Fruit fly (Drosophila melanogaster) whole organism, embryonic: ENCODE measurements around the gene CG18508.

Experiments used
- ATbp ChIP-seq: fragments of 200-800 bp; sonication (Bioruptor generic); optimal IDR thresholded peaks from 2 replicates; lab custom pipeline; 2017; ENCODE audit warnings: missing biosample characterization, mild to moderate bottlenecking, missing genetic modification characterization, missing genetic modification reagents
- Aef1 ChIP-seq: fragments of 200-800 bp; sonication (Bioruptor generic); IDR thresholded peaks from 3 replicates; pipeline ENCODE4 v1.3.6; 2022; ENCODE audit warnings: missing biosample characterization, missing genetic modification characterization
- Atf3 ChIP-seq: fragments of 200-800 bp; sonication (Bioruptor generic); optimal IDR thresholded peaks from 3 replicates; lab custom pipeline; 2016; ENCODE audit warnings: missing biosample characterization, missing genetic modification characterization
- CG10274 ChIP-seq: fragments of 200-800 bp; sonication (Bioruptor generic); optimal IDR thresholded peaks from 3 replicates; lab custom pipeline; 2017; ENCODE audit warnings: missing biosample characterization, mild to moderate bottlenecking, missing genetic modification characterization
- CG10366 ChIP-seq: fragments of 200-800 bp; sonication (Bioruptor generic); IDR thresholded peaks from 2 replicates; pipeline ENCODE4 v1.3.6; 2022; ENCODE audit warnings: missing biosample characterization, missing genetic modification characterization
- CG10979 ChIP-seq: fragments of 200-800 bp; sonication (Bioruptor generic); optimal IDR thresholded peaks from 2 replicates; lab custom pipeline; 2018; ENCODE audit warnings: missing biosample characterization, mild to moderate bottlenecking, missing genetic modification characterization, moderate library complexity
- CG12104 ChIP-seq: fragments of 200-800 bp; sonication (Bioruptor generic); optimal IDR thresholded peaks from 3 replicates; lab custom pipeline; 2016; ENCODE audit warnings: missing biosample characterization, missing genetic modification characterization
- CG1529 ChIP-seq: fragments of 200-800 bp; sonication (Bioruptor generic); optimal IDR thresholded peaks from 3 replicates; lab custom pipeline; 2018; ENCODE audit warnings: missing biosample characterization, missing genetic modification characterization
- CG1832 ChIP-seq: fragments of 200-800 bp; sonication (Bioruptor generic); optimal IDR thresholded peaks from 2 replicates; lab custom pipeline; 2017; ENCODE audit warnings: missing biosample characterization, mild to moderate bottlenecking, missing genetic modification characterization, inconsistent platforms
- CG30431 ChIP-seq: fragments of 200-800 bp; sonication (Bioruptor generic); optimal IDR thresholded peaks from 2 replicates; lab custom pipeline; 2017; ENCODE audit warnings: missing biosample characterization, missing genetic modification characterization
- CG32767 ChIP-seq: fragments of 200-800 bp; sonication (Bioruptor generic); IDR thresholded peaks from 2 replicates; pipeline ENCODE4 v1.3.6; 2022; ENCODE audit warnings: missing biosample characterization, missing genetic modification characterization
- CG33557 ChIP-seq: fragments of 200-800 bp; sonication (Bioruptor generic); optimal IDR thresholded peaks from 2 replicates; lab custom pipeline; 2019; ENCODE audit warnings: missing biosample characterization, mild to moderate bottlenecking, missing genetic modification characterization, moderate library complexity
- CG42726 ChIP-seq: fragments of 200-800 bp; sonication (Bioruptor generic); IDR thresholded peaks from 2 replicates; pipeline ENCODE4 v1.3.6; 2022; ENCODE audit warnings: missing biosample characterization, missing genetic modification characterization; ENCODE audit not compliant: partially characterized antibody
- CG4282 ChIP-seq: fragments of 200-800 bp; sonication (Bioruptor generic); optimal IDR thresholded peaks from 2 replicates; lab custom pipeline; 2016; ENCODE audit warnings: missing biosample characterization, missing genetic modification characterization
- CG43689 ChIP-seq: fragments of 200-800 bp; sonication (Bioruptor generic); IDR thresholded peaks from 2 replicates; pipeline ENCODE4 v1.3.6; 2022; ENCODE audit warnings: missing biosample characterization, missing genetic modification characterization
- CG4820 ChIP-seq: fragments of 200-800 bp; sonication (Bioruptor generic); optimal IDR thresholded peaks from 3 replicates; lab custom pipeline; 2016; ENCODE audit warnings: missing biosample characterization, missing genetic modification characterization
- CG6654 ChIP-seq: fragments of 200-800 bp; sonication (Bioruptor generic); optimal IDR thresholded peaks from 2 replicates; lab custom pipeline; 2017; ENCODE audit warnings: missing biosample characterization, mild to moderate bottlenecking, missing genetic modification characterization
- CG6854 ChIP-seq: fragments of 200-800 bp; sonication (Bioruptor generic); optimal IDR thresholded peaks from 3 replicates; lab custom pipeline; 2017; ENCODE audit warnings: missing biosample characterization, mild to moderate bottlenecking, missing genetic modification characterization
- CG9932 ChIP-seq: fragments of 200-800 bp; sonication (Bioruptor generic); IDR thresholded peaks from 2 replicates; pipeline ENCODE4 v1.3.6; 2022; ENCODE audit warnings: missing biosample characterization, missing genetic modification characterization
- CHES-1-like ChIP-seq: fragments of 200-800 bp; sonication (Bioruptor generic); optimal IDR thresholded peaks from 2 replicates; lab custom pipeline; 2016; ENCODE audit warnings: missing biosample characterization, missing genetic modification characterization
- Chrac-16 ChIP-seq: fragments of 200-800 bp; sonication (Bioruptor generic); optimal IDR thresholded peaks from 3 replicates; lab custom pipeline; 2016; ENCODE audit warnings: missing biosample characterization, missing genetic modification characterization
- CrebB ChIP-seq: fragments of 200-800 bp; sonication (Bioruptor generic); optimal IDR thresholded peaks from 3 replicates; lab custom pipeline; 2018; ENCODE audit warnings: missing biosample characterization, mild to moderate bottlenecking, missing genetic modification characterization
- Dref ChIP-seq: fragments of 200-800 bp; sonication (Bioruptor generic); IDR thresholded peaks from 2 replicates; pipeline ENCODE4 v1.3.6; 2022; ENCODE audit warnings: missing biosample characterization, missing genetic modification characterization
- E2f1 ChIP-seq: fragments of 200-800 bp; sonication (Bioruptor generic); IDR thresholded peaks from 2 replicates; pipeline ENCODE4 v1.3.6; 2022; ENCODE audit warnings: missing biosample characterization, missing genetic modification characterization
- Fer1 ChIP-seq: fragments of 200-800 bp; sonication (Bioruptor generic); optimal IDR thresholded peaks from 2 replicates; lab custom pipeline; 2017; ENCODE audit warnings: missing biosample characterization, mild to moderate bottlenecking, missing genetic modification characterization
- HLH4C ChIP-seq: fragments of 200-800 bp; sonication (Bioruptor generic); IDR thresholded peaks from 3 replicates; pipeline ENCODE4 v1.3.6; 2022; ENCODE audit warnings: missing biosample characterization, missing genetic modification characterization; ENCODE audit not compliant: partially characterized antibody
- HLHmδ ChIP-seq: fragments of 200-800 bp; sonication (Bioruptor generic); optimal IDR thresholded peaks from 2 replicates; lab custom pipeline; 2018; ENCODE audit warnings: missing biosample characterization, mild to moderate bottlenecking, missing genetic modification characterization, moderate library complexity
- MTF-1 ChIP-seq: fragments of 200-800 bp; sonication (Bioruptor generic); optimal IDR thresholded peaks from 2 replicates; lab custom pipeline; 2018; ENCODE audit warnings: missing biosample characterization, mild to moderate bottlenecking, missing genetic modification characterization, borderline replicate concordance
- Meics ChIP-seq: fragments of 200-800 bp; sonication (Bioruptor generic); optimal IDR thresholded peaks from 2 replicates; lab custom pipeline; 2017; ENCODE audit warnings: missing biosample characterization, mild to moderate bottlenecking, missing genetic modification characterization
- NC2β ChIP-seq: fragments of 200-800 bp; sonication (Bioruptor generic); optimal IDR thresholded peaks from 2 replicates; lab custom pipeline; 2016; ENCODE audit warnings: missing biosample characterization, missing genetic modification characterization
- Neu2 ChIP-seq: fragments of 200-800 bp; sonication (Bioruptor generic); optimal IDR thresholded peaks from 3 replicates; lab custom pipeline; 2016; ENCODE audit warnings: missing biosample characterization, missing genetic modification characterization, borderline replicate concordance
- Opbp ChIP-seq: fragments of 200-800 bp; sonication (Bioruptor generic); IDR thresholded peaks from 3 replicates; pipeline ENCODE4 v1.3.6; 2022; ENCODE audit warnings: missing biosample characterization, missing genetic modification characterization; ENCODE audit not compliant: partially characterized antibody
- Ravus ChIP-seq: fragments of 200-800 bp; sonication (Bioruptor generic); IDR thresholded peaks from 2 replicates; pipeline ENCODE4 v1.3.6; 2022; ENCODE audit warnings: missing biosample characterization, missing genetic modification characterization
- Sox100B ChIP-seq: fragments of 200-800 bp; sonication (Bioruptor generic); optimal IDR thresholded peaks from 3 replicates; lab custom pipeline; 2018; ENCODE audit warnings: missing biosample characterization, mild to moderate bottlenecking, missing genetic modification characterization
- Xrp1 ChIP-seq: fragments of 200-800 bp; sonication (Bioruptor generic); IDR thresholded peaks from 2 replicates; pipeline ENCODE4 v1.3.6; 2022; ENCODE audit warnings: missing biosample characterization, missing genetic modification characterization
- abd-A ChIP-seq: fragments of 200-800 bp; sonication (Bioruptor generic); optimal IDR thresholded peaks from 3 replicates; lab custom pipeline; 2019; ENCODE audit warnings: missing biosample characterization, mild to moderate bottlenecking, missing genetic modification characterization, moderate library complexity
- bbx ChIP-seq: fragments of 200-800 bp; sonication (Bioruptor generic); IDR thresholded peaks from 2 replicates; pipeline ENCODE4 v1.3.6; 2022; ENCODE audit warnings: missing biosample characterization, missing genetic modification characterization; ENCODE audit not compliant: partially characterized antibody
- bigmax ChIP-seq: fragments of 200-800 bp; sonication (Bioruptor generic); optimal IDR thresholded peaks from 2 replicates; lab custom pipeline; 2018; ENCODE audit warnings: missing biosample characterization, mild to moderate bottlenecking, missing genetic modification characterization
- cwo ChIP-seq: fragments of 200-800 bp; sonication (Bioruptor generic); optimal IDR thresholded peaks from 3 replicates; lab custom pipeline; 2017; ENCODE audit warnings: missing biosample characterization, missing genetic modification characterization, mild to moderate bottlenecking, moderate library complexity, missing genetic modification reagents
- ems ChIP-seq: fragments of 200-800 bp; sonication (Bioruptor generic); optimal IDR thresholded peaks from 3 replicates; lab custom pipeline; 2016; ENCODE audit warnings: missing biosample characterization, missing genetic modification characterization
- ewg ChIP-seq: fragments of 200-800 bp; sonication (Bioruptor generic); optimal IDR thresholded peaks from 3 replicates; lab custom pipeline; 2017; ENCODE audit warnings: mild to moderate bottlenecking, missing biosample characterization, missing genetic modification reagents, missing genetic modification characterization
- gcm ChIP-seq: fragments of 200-800 bp; sonication (Bioruptor generic); optimal IDR thresholded peaks from 2 replicates; lab custom pipeline; 2019; ENCODE audit warnings: missing biosample characterization, mild to moderate bottlenecking, missing genetic modification characterization, moderate library complexity
- lmd ChIP-seq: fragments of 200-800 bp; sonication (Bioruptor generic); IDR thresholded peaks from 2 replicates; pipeline ENCODE4 v1.3.6; 2022; ENCODE audit warnings: missing biosample characterization, missing genetic modification characterization
- psq ChIP-seq: fragments of 200-800 bp; sonication (Bioruptor generic); optimal IDR thresholded peaks from 2 replicates; lab custom pipeline; 2017; ENCODE audit warnings: missing biosample characterization, missing genetic modification characterization
- rib ChIP-seq: fragments of 200-800 bp; sonication (Bioruptor generic); IDR thresholded peaks from 2 replicates; pipeline ENCODE4 v1.3.6; 2022; ENCODE audit warnings: missing biosample characterization, missing genetic modification characterization
- sens ChIP-seq: fragments of 200-800 bp; sonication (Bioruptor generic); peaks from one replicate; lab custom pipeline; 2016; ENCODE audit warnings: missing biosample characterization, missing genetic modification characterization
- so ChIP-seq: fragments of 200-800 bp; sonication (Bioruptor generic); IDR thresholded peaks from 3 replicates; pipeline ENCODE4 v1.3.6; 2022; ENCODE audit warnings: missing biosample characterization, missing genetic modification characterization
- tio ChIP-seq: fragments of 200-800 bp; sonication (Bioruptor generic); optimal IDR thresholded peaks from 2 replicates; lab custom pipeline; 2017; ENCODE audit warnings: missing biosample characterization, missing genetic modification characterization, inconsistent platforms
- trem ChIP-seq: fragments of 200-800 bp; optimal IDR thresholded peaks from 3 replicates; lab custom pipeline; 2019; ENCODE audit warnings: missing biosample characterization, mild to moderate bottlenecking, missing genetic modification characterization, moderate library complexity
- vnd ChIP-seq: fragments of 200-800 bp; sonication (Bioruptor generic); IDR thresholded peaks from 3 replicates; pipeline ENCODE4 v1.3.6; 2022; ENCODE audit warnings: missing biosample characterization, missing genetic modification characterization; ENCODE audit not compliant: partially characterized antibody
- zfh2 ChIP-seq: fragments of 200-800 bp; sonication (Bioruptor generic); optimal IDR thresholded peaks from 2 replicates; lab custom pipeline; 2016; ENCODE audit warnings: missing biosample characterization, missing genetic modification characterization

The CG18508 gene

DNA sequence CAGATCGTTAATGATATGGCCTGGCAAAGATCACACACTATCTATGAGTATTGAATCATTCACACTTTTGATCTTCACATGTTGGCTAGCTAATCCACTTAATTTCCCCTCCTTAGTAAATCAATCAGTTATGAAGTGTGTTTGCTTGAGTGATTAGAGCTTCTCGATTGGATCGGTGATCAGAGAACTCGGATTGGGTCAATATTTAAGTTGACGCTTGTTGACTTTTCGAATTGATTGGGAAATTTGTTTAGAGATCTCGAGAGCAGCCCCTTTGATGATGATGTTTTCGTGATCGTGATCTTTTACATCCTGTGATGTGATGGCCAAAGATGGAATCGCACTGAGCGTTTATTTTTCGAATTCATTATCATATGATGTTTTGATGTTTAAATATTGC, 15.5 kb upstream of the CG18508 start (continued):
- peak; percentile 77 for TF ChIP-seq ATbp (GFP tag; lab: Kevin White, UChicago)
- peak; percentile 2 for TF ChIP-seq NC2β (GFP tag; lab: Kevin White, UChicago)
- peak; percentile 72 for TF ChIP-seq HLHmδ
- TF ChIP-seq CG4282 (GFP tag; lab: Kevin White, UChicago): no peak
- TF ChIP-seq Fer1 (GFP tag; lab: Kevin White, UChicago): peak; percentile 49
- TF ChIP-seq ems: peak; percentile 21
- TF ChIP-seq CG12104 (GFP tag; lab: Kevin White, UChicago): peak; percentile 15
- TF ChIP-seq ewg (GFP tag; lab: Kevin White, UChicago): peak; percentile 11
- no peak for TF ChIP-seq abd-A (tag; lab: Kevin White, UChicago)
- peak; percentile 70 for TF ChIP-seq Xrp1 (GFP tag; lab: Robert Waterston, UW)
- peak; percentile 1 for TF ChIP-seq CG1529 (GFP tag; lab: Kevin White, UChicago)
- TF ChIP-seq CG30431 (GFP tag; lab: Kevin White, UChicago): no peak
- peak; percentile 45 for TF ChIP-seq CrebB (tag; lab: Kevin White, UChicago)
- TF ChIP-seq trem (tag; lab: Kevin White, UChicago): no peak
- TF ChIP-seq Meics: peak; percentile 43
- no peak for TF ChIP-seq CG32767 (GFP tag; lab: Robert Waterston, UW)
- TF ChIP-seq gcm (GFP tag; lab: Kevin White, UChicago): peak; percentile 55
- no peak for TF ChIP-seq CG1832
- peak; percentile 72 for TF ChIP-seq MTF-1 (GFP tag; lab: Kevin White, UChicago)
- no peak for TF ChIP-seq Atf3 (GFP tag; lab: Kevin White, UChicago)
- no peak for TF ChIP-seq vnd (GFP tag; lab: Robert Waterston, UW)
- TF ChIP-seq CG6854 (GFP tag; lab: Kevin White, UChicago): no peak
- no peak for TF ChIP-seq HLH4C
- no peak for TF ChIP-seq Ravus
- TF ChIP-seq CG33557 (GFP tag; lab: Kevin White, UChicago): peak; percentile 62
- no peak for TF ChIP-seq Chrac-16 (GFP tag; lab: Kevin White, UChicago)
- TF ChIP-seq CG6654: no peak
- no peak for TF ChIP-seq bbx (GFP tag; lab: Robert Waterston, UW)
- TF ChIP-seq bigmax (GFP tag; lab: Kevin White, UChicago): no peak
- TF ChIP-seq CG43689 (GFP tag; lab: Robert Waterston, UW): no peak
- no peak for TF ChIP-seq lmd (GFP tag; lab: Robert Waterston, UW)
- TF ChIP-seq CG9932 (GFP tag; lab: Robert Waterston, UW): no peak
- TF ChIP-seq psq (GFP tag; lab: Kevin White, UChicago): peak; percentile 35
- TF ChIP-seq rib (GFP tag; lab: Robert Waterston, UW): no peak
- no peak for TF ChIP-seq CG4820 (GFP tag; lab: Kevin White, UChicago)
- TF ChIP-seq Neu2: no peak
- TF ChIP-seq E2f1 (GFP tag; lab: Robert Waterston, UW): no peak
- TF ChIP-seq CG10979 (tag; lab: Kevin White, UChicago): no peak
- no peak for TF ChIP-seq Dref
- TF ChIP-seq tio: peak; percentile 28
- no peak for TF ChIP-seq Opbp (GFP tag; lab: Robert Waterston, UW)
- no peak for TF ChIP-seq CG42726 (GFP tag; lab: Robert Waterston, UW)
- TF ChIP-seq CG10366: no peak
- no peak for TF ChIP-seq zfh2
- TF ChIP-seq Aef1: no peak
- peak; percentile 64; the same call in 1 of the 3 replicates for TF ChIP-seq so (GFP tag; lab: Robert Waterston, UW)
- TF ChIP-seq Sox100B (GFP tag; lab: Kevin White, UChicago): peak; percentile 56
- TF ChIP-seq CG10274 (GFP tag; lab: Kevin White, UChicago): no peak
- TF ChIP-seq sens (GFP tag; lab: Kevin White, UChicago): peak; percentile 89
- TF ChIP-seq CHES-1-like (GFP tag; lab: Kevin White, UChicago): peak; percentile 17
- no peak for TF ChIP-seq cwo
